Worm (Caenorhabditis elegans) whole organism, L4 larva: Measurements from ENCODE around the gene Y41D4A.1.

Experiments
- ama-1 ChIP-seq: fragments of 150-350 bp; optimal IDR thresholded peaks from 2 replicates; lab custom pipeline; 2014; ENCODE audit warnings: inconsistent platforms, mixed read lengths
- lim-7 ChIP-seq: fragments of 200-800 bp; sonication (Bioruptor generic); IDR thresholded peaks from 2 replicates; pipeline ENCODE4 v1.3.6; 2022; ENCODE audit warnings: missing genetic modification characterization, missing compliant biosample characterization
- nhr-6 ChIP-seq: fragments of 150-350 bp; optimal IDR thresholded peaks from 2 replicates; lab custom pipeline; 2014; ENCODE audit warnings: missing biosample characterization, missing genetic modification characterization
- skn-1 ChIP-seq: fragments of 150-350 bp; optimal IDR thresholded peaks from 2 replicates; lab custom pipeline; 2014; ENCODE audit warnings: missing biosample characterization, missing genetic modification characterization
- snpc-1.2 ChIP-seq: fragments of 200-800 bp; sonication (Bioruptor generic); IDR thresholded peaks from 2 replicates; pipeline ENCODE4 v1.3.6; 2022; ENCODE audit warnings: missing genetic modification reagents, missing genetic modification characterization, missing compliant biosample characterization
- unc-62 ChIP-seq, 3 experiments: fragments of 150-350 bp in 1 of 3; sonication (generic microtip); optimal IDR thresholded peaks in 2 of 3; peaks in 1 of 3; 1 replicate in 1 of 3; 2 replicates in 2 of 3; lab custom pipeline; 2014 to 2017; ENCODE audit warnings: missing biosample characterization in 3 of 3, missing genetic modification characterization in 3 of 3, missing genetic modification reagents in 3 of 3, missing genotype in 1 of 3

- no peak for TF ChIP-seq skn-1
- no peak for TF ChIP-seq unc-62 (GFP tag; optimal IDR thresholded peaks at IDR 0.05 in 1 of 2; lab: Kevin White, UChicago)
- TF ChIP-seq unc-62 (tag; optimal IDR thresholded peaks at IDR 0.05; lab: Kevin White, UChicago), result no peak
- no peak for TF ChIP-seq snpc-1.2 (GFP tag; lab: Robert Waterston, UW)
- TF ChIP-seq ama-1 (lab: Kevin White, UChicago), result no peak
- TF ChIP-seq lim-7 (GFP tag; lab: Robert Waterston, UW), result no peak
- no peak for TF ChIP-seq nhr-6
Measured at ce11 chrIV:1738892-1739291, 33.1 kb upstream of the Y41D4A.1 start.
